Worm (Caenorhabditis elegans) whole organism, young adult: ENCODE measurements around the gene T03E6.8.

Experiments
- D2030.7 ChIP-seq: fragments of 200-800 bp; sonication (Bioruptor generic); IDR thresholded peaks from 2 replicates; pipeline ENCODE4 v1.3.6; 2022; ENCODE audit warnings: missing genetic modification reagents, missing genetic modification characterization, missing compliant biosample characterization
- F49E8.2 ChIP-seq: sonication (generic microtip); optimal IDR thresholded peaks from 3 replicates; lab custom pipeline; 2017; ENCODE audit warnings: missing genetic modification characterization, mild to moderate bottlenecking, missing compliant biosample characterization, antibody characterized with exemption, moderate library complexity; ENCODE audit not compliant: insufficient read depth
- F52B5.7 ChIP-seq: sonication (generic microtip); optimal IDR thresholded peaks from 2 replicates; lab custom pipeline; 2016; ENCODE audit warnings: mild to moderate bottlenecking, missing genetic modification characterization, missing compliant biosample characterization
- F57A8.1 ChIP-seq: fragments of 200-800 bp; sonication (Bioruptor generic); optimal IDR thresholded peaks from 2 replicates; lab custom pipeline; 2018; ENCODE audit warnings: mild to moderate bottlenecking, missing genetic modification characterization, moderate library complexity, missing compliant biosample characterization
- K11D2.4 ChIP-seq: fragments of 200-800 bp; sonication (Bioruptor generic); IDR thresholded peaks from 2 replicates; pipeline ENCODE4 v1.3.6; 2022; ENCODE audit warnings: missing genetic modification reagents, missing genetic modification characterization, missing compliant biosample characterization
- K12H6.12 ChIP-seq: fragments of 200-800 bp; sonication (Bioruptor generic); optimal IDR thresholded peaks from 2 replicates; lab custom pipeline; 2018; ENCODE audit warnings: mild to moderate bottlenecking, missing genetic modification characterization, missing compliant biosample characterization
- T07F8.4 ChIP-seq: sonication (generic microtip); optimal IDR thresholded peaks from 2 replicates; lab custom pipeline; 2016; ENCODE audit warnings: mild to moderate bottlenecking, missing genetic modification characterization, moderate library complexity, missing compliant biosample characterization
- Y53G8AR.9 ChIP-seq: fragments of 200-800 bp; sonication (Bioruptor generic); conservative IDR thresholded peaks from 2 replicates; pipeline ENCODE4 v1.3.6; 2022; ENCODE audit warnings: missing genetic modification reagents, missing genetic modification characterization, missing compliant biosample characterization
- Y56A3A.18 ChIP-seq: fragments of 200-800 bp; sonication (Bioruptor generic); IDR thresholded peaks from 2 replicates; pipeline ENCODE4 v1.3.6; 2022; ENCODE audit warnings: missing genetic modification reagents, missing genetic modification characterization, missing compliant biosample characterization
- Y67H2A.10 ChIP-seq: fragments of 200-800 bp; sonication (Bioruptor generic); conservative IDR thresholded peaks from 2 replicates; pipeline ENCODE4 v1.3.6; 2022; ENCODE audit warnings: missing genetic modification reagents, missing genetic modification characterization, missing compliant biosample characterization
- ama-1 ChIP-seq, 3 experiments: fragments of 150-350 bp in 1 of 3; sonication (generic microtip) in 2 of 3; optimal IDR thresholded peaks; 2 replicates each; lab custom pipeline; 2014 to 2018; ENCODE audit warnings: missing biosample characterization in 2 of 3, missing genetic modification characterization in 2 of 3, missing genetic modification reagents in 2 of 3
- atf-7 ChIP-seq: sonication (generic microtip); optimal IDR thresholded peaks from 2 replicates; lab custom pipeline; 2017; ENCODE audit warnings: mild to moderate bottlenecking, missing genetic modification characterization, missing compliant biosample characterization
- athp-1 ChIP-seq: sonication (generic microtip); optimal IDR thresholded peaks from 2 replicates; lab custom pipeline; 2017; ENCODE audit warnings: mild to moderate bottlenecking, missing genetic modification characterization, missing compliant biosample characterization
- attf-3 ChIP-seq: fragments of 200-800 bp; sonication (Bioruptor generic); conservative IDR thresholded peaks from 2 replicates; pipeline ENCODE4 v1.3.6; 2022; ENCODE audit warnings: missing genetic modification reagents, missing genetic modification characterization, missing compliant biosample characterization
- attf-6 ChIP-seq: fragments of 200-800 bp; sonication (Bioruptor generic); IDR thresholded peaks from 2 replicates; pipeline ENCODE4 v1.3.6; 2022; ENCODE audit warnings: missing genetic modification reagents, missing genetic modification characterization, missing compliant biosample characterization
- ceh-27 ChIP-seq: fragments of 200-800 bp; sonication (Bioruptor generic); optimal IDR thresholded peaks from 2 replicates; lab custom pipeline; 2018; ENCODE audit warnings: mild to moderate bottlenecking, missing genetic modification characterization, moderate library complexity, missing compliant biosample characterization
- ceh-40 ChIP-seq: fragments of 200-800 bp; sonication (Bioruptor generic); IDR thresholded peaks from 2 replicates; pipeline ENCODE4 v1.3.6; 2022; ENCODE audit warnings: missing genetic modification characterization, missing compliant biosample characterization
- ceh-79 ChIP-seq: sonication (generic microtip); optimal IDR thresholded peaks from 2 replicates; lab custom pipeline; 2017; ENCODE audit warnings: mild to moderate bottlenecking, missing genetic modification characterization, missing compliant biosample characterization
- dpff-1 ChIP-seq: sonication (generic microtip); optimal IDR thresholded peaks from 2 replicates; lab custom pipeline; 2017; ENCODE audit warnings: mild to moderate bottlenecking, missing genetic modification characterization, missing compliant biosample characterization
- dpl-1 ChIP-seq: fragments of 150-350 bp; optimal IDR thresholded peaks from 2 replicates; lab custom pipeline; 2014; ENCODE audit warnings: missing biosample characterization, missing genetic modification reagents, missing genetic modification characterization
- efl-1 ChIP-seq: fragments of 150-350 bp; optimal IDR thresholded peaks from 2 replicates; lab custom pipeline; 2014; ENCODE audit warnings: missing biosample characterization, missing genetic modification reagents, missing genetic modification characterization
- egl-18 ChIP-seq: fragments of 200-800 bp; sonication (Bioruptor generic); IDR thresholded peaks from 2 replicates; pipeline ENCODE4 v1.3.6; 2022; ENCODE audit warnings: missing genetic modification reagents, missing genetic modification characterization, missing compliant biosample characterization
- egrh-3 ChIP-seq: fragments of 200-800 bp; sonication (Bioruptor generic); IDR thresholded peaks from 2 replicates; pipeline ENCODE4 v1.3.6; 2022; ENCODE audit warnings: missing genetic modification reagents, missing genetic modification characterization, missing compliant biosample characterization
- ets-4 ChIP-seq: fragments of 200-800 bp; sonication (Bioruptor generic); optimal IDR thresholded peaks from 2 replicates; lab custom pipeline; 2018; ENCODE audit warnings: mild to moderate bottlenecking, missing genetic modification characterization, missing compliant biosample characterization
- gei-17 ChIP-seq: fragments of 200-800 bp; sonication (Bioruptor generic); optimal IDR thresholded peaks from 2 replicates; lab custom pipeline; 2018; ENCODE audit warnings: mild to moderate bottlenecking, missing genetic modification characterization, missing compliant biosample characterization
- him-1 ChIP-seq: sonication (generic microtip); optimal IDR thresholded peaks from 2 replicates; lab custom pipeline; 2016; ENCODE audit warnings: missing genotype, missing genetic modification reagents, missing genetic modification characterization, missing compliant biosample characterization
- hlh-26 ChIP-seq: fragments of 200-800 bp; sonication (Bioruptor generic); conservative IDR thresholded peaks from 2 replicates; pipeline ENCODE4 v1.3.6; 2022; ENCODE audit warnings: missing genetic modification reagents, missing genetic modification characterization, missing compliant biosample characterization
- hmg-20 ChIP-seq: fragments of 200-800 bp; sonication (Bioruptor generic); IDR thresholded peaks from 2 replicates; pipeline ENCODE4 v1.3.6; 2022; ENCODE audit warnings: missing genetic modification reagents, missing genetic modification characterization, missing compliant biosample characterization
- lin-26 ChIP-seq: fragments of 200-800 bp; sonication (Bioruptor generic); IDR thresholded peaks from 2 replicates; pipeline ENCODE4 v1.3.6; 2022; ENCODE audit warnings: missing genetic modification reagents, missing genetic modification characterization, missing compliant biosample characterization
- lin-40 ChIP-seq: sonication (generic microtip); optimal IDR thresholded peaks from 2 replicates; lab custom pipeline; 2016; ENCODE audit warnings: missing genetic modification characterization, mild to moderate bottlenecking, missing compliant biosample characterization, missing genotype, missing genetic modification reagents
- lin-54 ChIP-seq: fragments of 200-800 bp; sonication (Bioruptor generic); optimal IDR thresholded peaks from 2 replicates; lab custom pipeline; 2018; ENCODE audit warnings: mild to moderate bottlenecking, missing genetic modification characterization, missing compliant biosample characterization
- lir-1 ChIP-seq: fragments of 200-800 bp; sonication (Bioruptor generic); conservative IDR thresholded peaks from 2 replicates; pipeline ENCODE4 v1.3.6; 2022; ENCODE audit warnings: missing genetic modification reagents, missing genetic modification characterization, missing compliant biosample characterization
- madf-6 ChIP-seq: fragments of 200-800 bp; sonication (Bioruptor generic); IDR thresholded peaks from 2 replicates; pipeline ENCODE4 v1.3.6; 2022; ENCODE audit warnings: missing genetic modification reagents, missing genetic modification characterization, missing compliant biosample characterization
- madf-8 ChIP-seq: fragments of 200-800 bp; sonication (Bioruptor generic); conservative IDR thresholded peaks from 2 replicates; pipeline ENCODE4 v1.3.6; 2022; ENCODE audit warnings: missing genetic modification reagents, missing genetic modification characterization, missing compliant biosample characterization
- mcd-1 ChIP-seq: fragments of 200-800 bp; sonication (Bioruptor generic); IDR thresholded peaks from 2 replicates; pipeline ENCODE4 v1.3.6; 2022; ENCODE audit warnings: missing genetic modification reagents, missing genetic modification characterization, missing compliant biosample characterization
- mes-4 ChIP-seq: sonication (generic microtip); optimal IDR thresholded peaks from 2 replicates; lab custom pipeline; 2016; ENCODE audit warnings: missing genotype, missing genetic modification characterization, missing compliant biosample characterization
- mxl-1 ChIP-seq: sonication (generic microtip); optimal IDR thresholded peaks from 2 replicates; lab custom pipeline; 2016; ENCODE audit warnings: missing genetic modification characterization, missing compliant biosample characterization
- nfya-1 ChIP-seq: sonication (generic microtip); optimal IDR thresholded peaks from 2 replicates; lab custom pipeline; 2017; ENCODE audit warnings: antibody characterized with exemption, missing compliant biosample characterization, missing genetic modification characterization, borderline replicate concordance; ENCODE audit not compliant: insufficient read depth
- pbrm-1 ChIP-seq: fragments of 200-800 bp; sonication (Bioruptor generic); IDR thresholded peaks from 2 replicates; pipeline ENCODE4 v1.3.6; 2022; ENCODE audit warnings: missing genetic modification reagents, missing genetic modification characterization, missing compliant biosample characterization
- rec-8 ChIP-seq, 2 experiments: sonication (generic microtip); optimal IDR thresholded peaks; 2 replicates each; lab custom pipeline; 2016; ENCODE audit warnings: mild to moderate bottlenecking in 2 of 2, missing genetic modification characterization in 2 of 2, missing genetic modification reagents in 2 of 2, missing genotype in 2 of 2, missing biosample characterization in 1 of 2, missing compliant biosample characterization in 1 of 2, moderate library complexity in 1 of 2
- snpc-1.3 ChIP-seq: sonication (generic microtip); optimal IDR thresholded peaks from 2 replicates; lab custom pipeline; 2017; ENCODE audit warnings: missing genetic modification characterization, mild to moderate bottlenecking, missing compliant biosample characterization, antibody characterized with exemption, moderate library complexity, missing genotype, missing genetic modification reagents; ENCODE audit not compliant: insufficient read depth
- snpc-3.4 ChIP-seq: sonication (generic microtip); optimal IDR thresholded peaks from 2 replicates; lab custom pipeline; 2017; ENCODE audit warnings: missing genetic modification characterization, mild to moderate bottlenecking, missing compliant biosample characterization, antibody characterized with exemption, moderate library complexity, missing genotype, missing genetic modification reagents
- tbp1 ChIP-seq: fragments of 200-800 bp; sonication (Bioruptor generic); optimal IDR thresholded peaks from 2 replicates; lab custom pipeline; 2018; ENCODE audit warnings: mild to moderate bottlenecking, missing genetic modification characterization, missing compliant biosample characterization
- xnd-1 ChIP-seq: sonication (generic microtip); optimal IDR thresholded peaks from 2 replicates; lab custom pipeline; 2016; ENCODE audit warnings: missing genotype, missing genetic modification reagents, missing genetic modification characterization, missing compliant biosample characterization
- zfh-2 ChIP-seq: fragments of 200-800 bp; sonication (Bioruptor generic); conservative IDR thresholded peaks from 2 replicates; pipeline ENCODE4 v1.3.6; 2022; ENCODE audit warnings: missing genetic modification reagents, missing genetic modification characterization, missing compliant biosample characterization
- ztf-22 ChIP-seq: fragments of 200-800 bp; sonication (Bioruptor generic); optimal IDR thresholded peaks from 2 replicates; lab custom pipeline; 2018; ENCODE audit warnings: mild to moderate bottlenecking, missing genetic modification characterization, moderate library complexity, missing compliant biosample characterization
- ztf-25 ChIP-seq: fragments of 200-800 bp; sonication (Bioruptor generic); IDR thresholded peaks from 2 replicates; pipeline ENCODE4 v1.3.6; 2022; ENCODE audit warnings: missing genetic modification reagents, missing genetic modification characterization, missing compliant biosample characterization

T03E6.8 gene

DNA sequence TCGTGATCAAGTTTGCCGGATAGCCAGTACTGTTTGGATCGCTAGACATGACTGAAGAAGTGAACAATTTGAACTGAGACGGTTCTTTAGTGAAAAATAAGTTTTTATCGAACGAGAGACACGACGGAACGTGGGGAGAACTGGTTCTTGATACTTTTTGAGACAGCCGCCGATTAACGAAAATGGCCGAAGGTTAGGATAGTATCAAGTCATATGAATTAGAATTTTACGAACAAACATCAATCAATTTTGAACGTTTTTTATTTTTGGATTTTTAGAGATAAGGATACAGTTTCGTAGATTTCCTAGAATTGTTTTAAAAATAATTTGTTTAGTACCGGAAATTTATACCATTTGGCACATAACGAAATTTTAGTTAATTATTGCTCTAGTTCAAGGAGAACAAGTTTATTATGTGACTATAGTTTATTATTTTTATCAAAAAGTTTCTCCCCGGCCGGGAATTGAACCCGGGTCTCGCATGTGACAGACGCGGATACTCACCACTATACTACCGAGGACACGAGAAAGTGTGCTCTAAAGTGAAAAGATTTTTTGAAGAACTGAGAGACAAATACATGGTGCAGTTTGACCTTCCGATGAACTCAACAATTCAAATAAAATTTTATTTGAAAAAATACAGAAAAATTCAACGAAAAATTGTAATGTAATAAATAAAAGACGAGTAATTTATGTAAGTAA is 45.5 kb upstream of the T03E6.8 start, which contains the start of gene W06G6.20 (continued):
- TF ChIP-seq F49E8.2 (tag; lab: Kevin White, UChicago) (no peak), K12H6.12 (tag; lab: Kevin White, UChicago) (no peak), ztf-25 (GFP tag; lab: Robert Waterston, UW) (peak; percentile 61; the same call in 1 of the 2 replicates), snpc-3.4 (tag; lab: Kevin White, UChicago) (peak; percentile 59), hlh-26 (GFP tag; lab: Robert Waterston, UW) (no peak), madf-6 (no peak), madf-8 (GFP tag; lab: Robert Waterston, UW) (no peak), ceh-40 (GFP tag; lab: Robert Waterston, UW) (no peak), Y67H2A.10 (no peak), attf-3 (GFP tag; lab: Robert Waterston, UW) (no peak), dpff-1 (no peak), nfya-1 (tag; lab: Kevin White, UChicago) (no peak), Y56A3A.18 (no peak), dpl-1 (GFP tag; lab: Kevin White, UChicago) (no peak), lin-26 (GFP tag; lab: Robert Waterston, UW) (peak; percentile 86), atf-7 (tag; lab: Kevin White, UChicago) (no peak), Y53G8AR.9 (GFP tag; lab: Robert Waterston, UW) (no peak), mxl-1 (tag; lab: Kevin White, UChicago) (peak; percentile 24), egl-18 (no peak), efl-1 (no peak), ceh-27 (GFP tag; lab: Kevin White, UChicago) (no peak), ama-1 (optimal IDR thresholded peaks at IDR 0.05; lab: Kevin White, UChicago) (no peak), ama-1 (GFP tag; optimal IDR thresholded peaks at IDR 0.05; lab: Kevin White, UChicago) (no peak), him-1 (peak; percentile 74), lin-54 (GFP tag; lab: Kevin White, UChicago) (peak; percentile 10), T07F8.4 (tag; lab: Kevin White, UChicago) (peak; percentile 40), rec-8 (tag; optimal IDR thresholded peaks at IDR 0.05; lab: Kevin White, UChicago) (peak in 1 of 2 experiments; percentile 11), ztf-22 (GFP tag; lab: Kevin White, UChicago) (no peak), F52B5.7 (tag; lab: Kevin White, UChicago) (no peak), lir-1 (GFP tag; lab: Robert Waterston, UW) (no peak), egrh-3 (no peak), D2030.7 (GFP tag; lab: Robert Waterston, UW) (0 out of 2 replicates have a peak, but pooled peaks have one; percentile 22), snpc-1.3 (peak; percentile 65), gei-17 (no peak), K11D2.4 (GFP tag; lab: Robert Waterston, UW) (no peak), F57A8.1 (GFP tag; lab: Kevin White, UChicago) (no peak), mcd-1 (GFP tag; lab: Robert Waterston, UW) (no peak; the same call in 1 of the 2 replicates), pbrm-1 (peak; percentile 63; the same call in 1 of the 2 replicates), athp-1 (tag; lab: Kevin White, UChicago) (no peak), mes-4 (no peak), ceh-79 (tag; lab: Kevin White, UChicago) (no peak), attf-6 (peak; percentile 79), tbp1 (GFP tag; lab: Kevin White, UChicago) (peak; percentile 90), ets-4 (no peak), zfh-2 (GFP tag; lab: Robert Waterston, UW) (no peak), hmg-20 (GFP tag; lab: Robert Waterston, UW) (no peak), lin-40 (tag; lab: Kevin White, UChicago) (no peak), xnd-1 (tag; lab: Kevin White, UChicago) (no peak)
